Worm (Caenorhabditis elegans): ENCODE results near the gene rol-6.

The rol-6 gene

DNA sequence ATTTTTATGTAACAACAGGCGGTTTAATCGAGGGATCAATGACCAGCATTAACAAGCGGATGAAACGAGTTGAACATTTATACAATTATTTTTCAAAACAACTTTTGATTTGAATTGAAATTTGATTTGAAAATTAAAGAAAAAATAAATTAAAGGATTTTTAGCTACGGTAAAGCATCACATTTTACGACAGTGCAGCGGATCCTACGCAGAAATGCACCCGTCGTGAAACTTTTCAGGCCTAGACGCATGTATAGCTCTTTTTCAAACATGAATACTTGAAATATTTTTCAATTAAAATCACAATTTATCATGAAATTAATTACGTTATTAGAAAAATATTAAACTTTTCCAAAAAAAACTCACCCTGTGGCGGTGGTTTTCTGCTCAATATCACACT is 31.8 kb upstream of the rol-6 start:
- no peak for TF ChIP-seq tra-4 (tag; optimal IDR thresholded peaks at IDR 0.05)

DNA sequence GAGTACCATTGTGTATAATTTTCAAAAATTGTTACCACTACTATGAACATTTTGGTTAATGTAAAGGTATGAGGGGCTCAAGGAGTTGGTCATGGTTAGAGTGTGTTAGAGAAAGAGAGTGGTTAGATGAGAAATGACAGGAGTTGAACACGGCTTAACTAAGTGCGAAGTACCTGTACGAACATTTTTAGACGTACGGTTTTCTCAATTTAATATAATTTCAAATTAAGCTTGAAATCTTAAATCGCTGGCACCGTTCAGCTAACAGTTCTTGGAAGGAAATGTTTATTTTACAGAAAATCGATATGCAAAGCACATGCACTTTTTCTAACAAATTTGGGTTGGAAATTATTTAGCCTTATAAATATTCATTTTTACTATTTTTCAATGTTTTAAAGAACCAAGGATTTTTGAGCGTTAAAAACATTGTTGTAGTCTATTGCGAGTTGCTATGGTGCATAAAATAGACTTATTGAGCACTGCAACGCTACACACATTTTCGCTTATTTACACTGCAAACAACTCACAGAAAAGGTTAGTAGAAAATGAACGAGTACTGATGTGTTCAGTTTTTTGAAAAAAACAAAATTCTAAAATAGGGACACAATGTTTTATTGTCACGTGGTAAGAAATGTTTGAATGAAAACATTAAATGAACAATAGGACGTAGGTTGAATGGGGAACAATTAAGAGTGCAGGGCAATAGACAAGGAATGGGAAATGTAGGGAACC is 31.1 kb upstream of the rol-6 start, which contains the start of gene sphk-1:
sphk-1 (minus strand) TSS at position 51 of the 732 bp plus-strand sequence.
- TF ChIP-seq hnd-1 (tag; optimal IDR thresholded peaks at IDR 0.05) (no peak), tbx-37 (GFP tag; conservative IDR thresholded peaks at IDR 0.05) (no peak), tra-4 (tag; optimal IDR thresholded peaks at IDR 0.05) (no peak), ama-1 (optimal IDR thresholded peaks at IDR 0.05) (no peak), ets-7 (tag; optimal IDR thresholded peaks at IDR 0.05) (no peak), F13C5.2 (tag; optimal IDR thresholded peaks at IDR 0.05) (no peak), aly-1 (tag; optimal IDR thresholded peaks at IDR 0.05) (no peak)

- TF ChIP-seq aly-1 (tag; optimal IDR thresholded peaks at IDR 0.05), result no peak
- TF ChIP-seq hmg-4 (GFP tag; optimal IDR thresholded peaks at IDR 0.05), result no peak
- no peak for TF ChIP-seq pes-1 (GFP tag; IDR thresholded peaks at IDR 0.05)
- TF ChIP-seq tbx-11 (GFP tag; IDR thresholded peaks at IDR 0.05), result no peak
- TF ChIP-seq sea-1 (GFP tag; conservative IDR thresholded peaks at IDR 0.05), result no peak
Measured at ce11 chrII:8703729-8704128, 29.1 kb upstream of the rol-6 start, which contains the start of gene ceh-7. Gene ceh-7, minus strand, starts transcription at chrII:8703829.

DNA sequence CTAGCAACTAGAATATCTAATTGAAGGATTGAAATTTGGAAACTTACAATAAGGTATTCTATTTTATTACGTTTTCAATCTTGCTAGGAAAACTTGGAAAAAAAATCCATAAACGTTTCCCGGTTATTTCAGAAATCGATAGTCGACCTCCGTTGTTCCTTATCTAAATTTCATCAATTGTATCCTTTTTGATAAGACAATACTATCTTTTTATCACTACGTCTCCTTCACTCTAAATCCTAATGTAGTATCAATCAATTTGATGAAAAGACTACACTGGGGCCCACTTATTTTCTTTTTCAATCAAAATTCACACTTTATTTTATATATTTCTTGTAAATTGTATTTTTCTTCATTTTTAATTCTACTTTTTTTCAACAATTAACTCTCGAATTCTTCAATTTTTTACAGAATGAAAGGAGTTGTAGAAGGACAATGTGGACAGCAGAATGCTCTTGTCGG is 28.4 kb upstream of the rol-6 start, which contains the start of gene prx-5:
prx-5 (plus strand) TSS at position 412 of the 462 bp plus-strand sequence.
- TF ChIP-seq F13C5.2 (tag; optimal IDR thresholded peaks at IDR 0.05) (no peak), hnd-1 (tag; optimal IDR thresholded peaks at IDR 0.05) (no peak), ama-1 (optimal IDR thresholded peaks at IDR 0.05) (no peak), aly-1 (tag; optimal IDR thresholded peaks at IDR 0.05) (no peak), tbx-11 (GFP tag; IDR thresholded peaks at IDR 0.05) (no peak), hmbx-1 (tag; optimal IDR thresholded peaks at IDR 0.05) (no peak), tra-4 (tag; optimal IDR thresholded peaks at IDR 0.05) (no peak), tbx-37 (GFP tag; conservative IDR thresholded peaks at IDR 0.05) (no peak), flt-1 (GFP tag; IDR thresholded peaks at IDR 0.05) (no peak), ets-7 (tag; optimal IDR thresholded peaks at IDR 0.05) (no peak), scrt-1 (GFP tag; IDR thresholded peaks at IDR 0.05) (no peak), ceh-13 (GFP tag; optimal IDR thresholded peaks at IDR 0.05) (no peak), sea-1 (GFP tag; conservative IDR thresholded peaks at IDR 0.05) (no peak), ceh-36 (tag; optimal IDR thresholded peaks at IDR 0.05) (no peak), B0310.2 (tag; optimal IDR thresholded peaks at IDR 0.05) (no peak), pes-1 (GFP tag; IDR thresholded peaks at IDR 0.05) (no peak), hmg-4 (GFP tag; optimal IDR thresholded peaks at IDR 0.05) (no peak)

ce11 chrII:8707024-8707423 is 25.8 kb upstream of the rol-6 start, which contains the start of gene cup-16:
Gene cup-16, plus strand, starts transcription at chrII:8707155.
- TF ChIP-seq hmg-4 (GFP tag; optimal IDR thresholded peaks at IDR 0.05) (no peak), F13C5.2 (tag; optimal IDR thresholded peaks at IDR 0.05) (no peak), sea-1 (GFP tag; conservative IDR thresholded peaks at IDR 0.05) (no peak), flt-1 (GFP tag; IDR thresholded peaks at IDR 0.05) (no peak), B0310.2 (tag; optimal IDR thresholded peaks at IDR 0.05) (no peak), ets-7 (tag; optimal IDR thresholded peaks at IDR 0.05) (no peak), tbx-37 (GFP tag; conservative IDR thresholded peaks at IDR 0.05) (no peak), ceh-13 (GFP tag; optimal IDR thresholded peaks at IDR 0.05) (no peak), tbx-11 (GFP tag; IDR thresholded peaks at IDR 0.05) (no peak), ceh-36 (tag; optimal IDR thresholded peaks at IDR 0.05) (no peak), aly-1 (tag; optimal IDR thresholded peaks at IDR 0.05) (no peak), pes-1 (GFP tag; IDR thresholded peaks at IDR 0.05) (no peak), scrt-1 (GFP tag; IDR thresholded peaks at IDR 0.05) (no peak)

- TF ChIP-seq aly-1 (tag; optimal IDR thresholded peaks at IDR 0.05) (no peak), tbx-11 (GFP tag; IDR thresholded peaks at IDR 0.05) (no peak), scrt-1 (GFP tag; IDR thresholded peaks at IDR 0.05) (no peak), ceh-13 (GFP tag; optimal IDR thresholded peaks at IDR 0.05) (no peak), tbx-37 (GFP tag; conservative IDR thresholded peaks at IDR 0.05) (no peak), B0310.2 (tag; optimal IDR thresholded peaks at IDR 0.05) (no peak), ama-1 (optimal IDR thresholded peaks at IDR 0.05) (no peak), tra-4 (tag; optimal IDR thresholded peaks at IDR 0.05) (no peak), hmbx-1 (tag; optimal IDR thresholded peaks at IDR 0.05) (no peak), ets-7 (tag; optimal IDR thresholded peaks at IDR 0.05) (no peak), sea-1 (GFP tag; conservative IDR thresholded peaks at IDR 0.05) (no peak), ceh-36 (tag; optimal IDR thresholded peaks at IDR 0.05) (no peak), hmg-4 (GFP tag; optimal IDR thresholded peaks at IDR 0.05) (no peak), flt-1 (GFP tag; IDR thresholded peaks at IDR 0.05) (no peak), hnd-1 (tag; optimal IDR thresholded peaks at IDR 0.05) (no peak)
Measured at ce11 chrII:8710317-8710716, 22.5 kb upstream of the rol-6 start, which contains the start of gene srg-15. Gene srg-15, minus strand, starts transcription at chrII:8710417.

DNA sequence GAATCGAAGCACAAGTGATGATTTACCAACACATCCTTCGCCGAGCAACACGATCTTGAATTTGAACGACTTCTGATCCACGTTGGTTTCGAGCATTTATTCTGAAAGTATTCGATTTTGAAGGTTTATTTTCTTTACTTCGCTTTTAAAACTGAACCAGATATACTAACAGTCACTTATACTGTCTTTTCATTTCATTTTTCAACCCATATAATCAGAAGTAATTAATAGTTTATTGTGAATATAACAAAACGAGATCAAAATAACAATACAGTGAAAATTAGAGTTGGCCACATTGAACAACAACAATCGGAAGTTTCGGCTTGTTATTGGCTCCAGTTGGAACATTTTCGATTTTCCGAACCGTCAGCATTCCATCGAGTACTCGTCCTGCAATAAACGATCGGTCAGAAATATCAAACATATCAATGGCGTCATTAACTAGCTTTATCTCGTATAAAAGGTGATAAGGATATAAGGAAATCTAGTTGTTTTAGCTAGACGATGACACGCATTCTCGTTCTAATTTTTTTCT is 17.9 kb upstream of the rol-6 start, which contains the start of the genes rab-21 and T01B7.13:
rab-21 (minus strand) TSS at position 101 of the 535 bp plus-strand sequence.
T01B7.13 (plus strand) TSS at position 485 of the 535 bp plus-strand sequence.
- TF ChIP-seq hmg-4 (GFP tag; optimal IDR thresholded peaks at IDR 0.05) (no peak), tbx-37 (GFP tag; conservative IDR thresholded peaks at IDR 0.05) (no peak), ets-7 (tag; optimal IDR thresholded peaks at IDR 0.05) (no peak), ceh-36 (tag; optimal IDR thresholded peaks at IDR 0.05) (no peak)

Data from whole organism, early embryonic.